Worm (Caenorhabditis elegans) whole organism, L4 larva: ENCODE data around the gene Y54E2A.9.

Experiments used
- F10B5.3 ChIP-seq: sonication (generic microtip); optimal IDR thresholded peaks from 2 replicates; lab custom pipeline; 2016; ENCODE audit warnings: mild to moderate bottlenecking, missing genetic modification characterization, missing compliant biosample characterization
- F37D6.2 ChIP-seq: sonication (generic microtip); optimal IDR thresholded peaks from 2 replicates; lab custom pipeline; 2016; ENCODE audit warnings: mild to moderate bottlenecking, missing genetic modification characterization, missing compliant biosample characterization
- F49E8.2 ChIP-seq: sonication (generic microtip); optimal IDR thresholded peaks from 2 replicates; lab custom pipeline; 2016; ENCODE audit warnings: missing compliant biosample characterization, mild to moderate bottlenecking, missing genetic modification characterization, borderline replicate concordance
- R02D3.7 ChIP-seq: fragments of 150-350 bp; sonication (generic microtip); optimal IDR thresholded peaks from 3 replicates; lab custom pipeline; 2014; ENCODE audit warnings: missing biosample characterization, missing genetic modification characterization
- Y48G9A.11 ChIP-seq: fragments of 200-800 bp; sonication (Bioruptor generic); IDR thresholded peaks from 2 replicates; pipeline ENCODE4 v1.3.6; 2022; ENCODE audit warnings: missing genetic modification reagents, missing genetic modification characterization, missing compliant biosample characterization
- Y5F2A.4 ChIP-seq: fragments of 200-800 bp; sonication (Bioruptor generic); optimal IDR thresholded peaks from 2 replicates; lab custom pipeline; 2018; ENCODE audit warnings: mild to moderate bottlenecking, missing genetic modification characterization, missing compliant biosample characterization
- ZK337.2 ChIP-seq: fragments of 200-800 bp; sonication (Bioruptor generic); IDR thresholded peaks from 2 replicates; pipeline ENCODE4 v1.3.6; 2022; ENCODE audit warnings: missing genetic modification reagents, missing genetic modification characterization, missing compliant biosample characterization
- ZK546.5 ChIP-seq, 2 experiments: sonication (generic microtip); optimal IDR thresholded peaks; 2 replicates each; lab custom pipeline; 2017; ENCODE audit warnings: missing biosample characterization in 2 of 2, missing genetic modification characterization in 2 of 2
- aha-1 ChIP-seq: fragments of 150-350 bp; peaks from one replicate; lab custom pipeline; 2014; ENCODE audit warnings: missing biosample characterization, missing genetic modification characterization
- ceh-20 ChIP-seq: fragments of 200-800 bp; sonication (Bioruptor generic); IDR thresholded peaks from 2 replicates; pipeline ENCODE4 v1.3.6; 2022; ENCODE audit warnings: missing genetic modification reagents, missing genetic modification characterization, missing compliant biosample characterization
- ceh-32 ChIP-seq: sonication (generic microtip); optimal IDR thresholded peaks from 2 replicates; lab custom pipeline; 2016; ENCODE audit warnings: mild to moderate bottlenecking, missing genetic modification characterization, missing compliant biosample characterization; ENCODE audit not compliant: poor library complexity
- ceh-44 ChIP-seq: fragments of 200-800 bp; sonication (Bioruptor generic); IDR thresholded peaks from 2 replicates; pipeline ENCODE4 v1.3.6; 2022; ENCODE audit warnings: missing genetic modification reagents, missing genetic modification characterization, missing compliant biosample characterization
- ceh-82 ChIP-seq: sonication (generic microtip); optimal IDR thresholded peaks from 2 replicates; lab custom pipeline; 2017; ENCODE audit warnings: missing biosample characterization, missing genetic modification characterization
- daf-12 ChIP-seq: fragments of 150-350 bp; optimal IDR thresholded peaks from 2 replicates; lab custom pipeline; 2014; ENCODE audit warnings: missing biosample characterization, missing genetic modification reagents, missing genetic modification characterization
- daf-16 ChIP-seq, 3 experiments: sonication (generic microtip); optimal IDR thresholded peaks; 2 replicates each; lab custom pipeline; 2016 to 2017; ENCODE audit warnings: missing genetic modification characterization in 3 of 3, missing genetic modification reagents in 3 of 3, mild to moderate bottlenecking in 2 of 3, missing compliant biosample characterization in 2 of 3, missing biosample characterization in 1 of 3, moderate library complexity in 1 of 3
- dmd-6 ChIP-seq: fragments of 200-800 bp; sonication (Bioruptor generic); IDR thresholded peaks from 2 replicates; pipeline ENCODE4 v1.3.6; 2022; ENCODE audit warnings: missing genetic modification reagents, missing genetic modification characterization, missing compliant biosample characterization
- dmd-9 ChIP-seq: fragments of 200-800 bp; sonication (Bioruptor generic); IDR thresholded peaks from 2 replicates; pipeline ENCODE4 v1.3.6; 2022; ENCODE audit warnings: missing genetic modification reagents, missing genetic modification characterization, missing compliant biosample characterization
- dpl-1 ChIP-seq: fragments of 150-350 bp; optimal IDR thresholded peaks from 2 replicates; lab custom pipeline; 2014; ENCODE audit warnings: missing biosample characterization, missing genetic modification reagents, missing genetic modification characterization
- duxl-1 ChIP-seq: sonication (generic microtip); optimal IDR thresholded peaks from 2 replicates; lab custom pipeline; 2016; ENCODE audit warnings: mild to moderate bottlenecking, missing genetic modification characterization, moderate library complexity, missing compliant biosample characterization; ENCODE audit not compliant: poor library complexity
- egl-27 ChIP-seq: sonication (generic microtip); optimal IDR thresholded peaks from 3 replicates; lab custom pipeline; 2017; ENCODE audit warnings: missing biosample characterization, missing genetic modification reagents, missing genetic modification characterization
- egl-43 ChIP-seq: fragments of 200-800 bp; sonication (Bioruptor generic); IDR thresholded peaks from 2 replicates; pipeline ENCODE4 v1.3.6; 2022; ENCODE audit warnings: missing genetic modification reagents, missing genetic modification characterization, missing compliant biosample characterization
- hif-1 ChIP-seq, 2 experiments: sonication (generic microtip); optimal IDR thresholded peaks; 2 replicates each; lab custom pipeline; 2016 to 2017; ENCODE audit warnings: missing compliant biosample characterization in 2 of 2, missing genetic modification characterization in 2 of 2, missing genetic modification reagents in 2 of 2, missing genotype in 2 of 2, mild to moderate bottlenecking in 1 of 2
- hlh-11 ChIP-seq: fragments of 200-800 bp; sonication (Bioruptor generic); optimal IDR thresholded peaks from 2 replicates; lab custom pipeline; 2018; ENCODE audit warnings: mild to moderate bottlenecking, missing genetic modification characterization, missing compliant biosample characterization
- hlh-30 ChIP-seq: sonication (generic microtip); optimal IDR thresholded peaks from 2 replicates; lab custom pipeline; 2017; ENCODE audit warnings: antibody characterized with exemption, mild to moderate bottlenecking, missing genetic modification characterization, missing compliant biosample characterization; ENCODE audit not compliant: insufficient read depth
- hmg-1.1 ChIP-seq: fragments of 200-800 bp; sonication (Bioruptor generic); IDR thresholded peaks from 2 replicates; pipeline ENCODE4 v1.3.6; 2022; ENCODE audit warnings: missing genetic modification reagents, missing genetic modification characterization, missing compliant biosample characterization
- jun-1 ChIP-seq: fragments of 150-350 bp; optimal IDR thresholded peaks from 2 replicates; lab custom pipeline; 2014; ENCODE audit warnings: missing biosample characterization, missing genetic modification reagents, missing genetic modification characterization
- lin-1 ChIP-seq: fragments of 200-800 bp; sonication (Bioruptor generic); IDR thresholded peaks from 2 replicates; pipeline ENCODE4 v1.3.6; 2022; ENCODE audit warnings: missing genetic modification reagents, missing genetic modification characterization, missing compliant biosample characterization
- lin-38 ChIP-seq: fragments of 200-800 bp; sonication (Bioruptor generic); IDR thresholded peaks from 2 replicates; pipeline ENCODE4 v1.3.6; 2022; ENCODE audit warnings: missing genetic modification reagents, missing genetic modification characterization, missing compliant biosample characterization
- lin-39 ChIP-seq: fragments of 150-350 bp; optimal IDR thresholded peaks from 2 replicates; lab custom pipeline; 2014; ENCODE audit warnings: missing biosample characterization, missing genetic modification reagents, missing genetic modification characterization
- lir-3 ChIP-seq: sonication (generic microtip); optimal IDR thresholded peaks from 2 replicates; lab custom pipeline; 2016; ENCODE audit warnings: mild to moderate bottlenecking, missing genetic modification characterization, missing compliant biosample characterization
- mes-2 ChIP-seq: sonication (generic microtip); optimal IDR thresholded peaks from 2 replicates; lab custom pipeline; 2016; ENCODE audit warnings: missing genotype, mild to moderate bottlenecking, missing genetic modification characterization, missing compliant biosample characterization; ENCODE audit not compliant: poor library complexity, severe bottlenecking
- mxl-3 ChIP-seq: fragments of 200-800 bp; sonication (Bioruptor generic); optimal IDR thresholded peaks from 2 replicates; lab custom pipeline; 2018; ENCODE audit warnings: mild to moderate bottlenecking, missing genetic modification characterization, missing compliant biosample characterization
- nhr-10 ChIP-seq: fragments of 150-350 bp; optimal IDR thresholded peaks from 2 replicates; lab custom pipeline; 2014; ENCODE audit warnings: missing biosample characterization, missing genetic modification characterization
- nhr-102 ChIP-seq: sonication (generic microtip); optimal IDR thresholded peaks from 2 replicates; lab custom pipeline; 2016; ENCODE audit warnings: mild to moderate bottlenecking, missing genetic modification characterization, moderate library complexity, missing compliant biosample characterization
- nhr-111 ChIP-seq: fragments of 200-800 bp; sonication (Bioruptor generic); optimal IDR thresholded peaks from 2 replicates; lab custom pipeline; 2018; ENCODE audit warnings: mild to moderate bottlenecking, missing genetic modification characterization, missing compliant biosample characterization
- nhr-77 ChIP-seq: fragments of 150-350 bp; optimal IDR thresholded peaks from 2 replicates; lab custom pipeline; 2014; ENCODE audit warnings: missing biosample characterization, missing genetic modification characterization
- saeg-2 ChIP-seq: fragments of 200-800 bp; sonication (Bioruptor generic); IDR thresholded peaks from 2 replicates; pipeline ENCODE4 v1.3.6; 2022; ENCODE audit warnings: missing genetic modification reagents, missing genetic modification characterization, missing compliant biosample characterization
- set-16 ChIP-seq: fragments of 200-800 bp; sonication (Bioruptor generic); IDR thresholded peaks from 2 replicates; pipeline ENCODE4 v1.3.6; 2022; ENCODE audit warnings: missing genetic modification reagents, missing genetic modification characterization, missing compliant biosample characterization
- skn-1 ChIP-seq: fragments of 150-350 bp; optimal IDR thresholded peaks from 2 replicates; lab custom pipeline; 2014; ENCODE audit warnings: missing biosample characterization, missing genetic modification characterization
- snpc-1.2 ChIP-seq: fragments of 200-800 bp; sonication (Bioruptor generic); IDR thresholded peaks from 2 replicates; pipeline ENCODE4 v1.3.6; 2022; ENCODE audit warnings: missing genetic modification reagents, missing genetic modification characterization, missing compliant biosample characterization
- snpc-4 ChIP-seq: fragments of 150-350 bp; optimal IDR thresholded peaks from 2 replicates; lab custom pipeline; 2014; ENCODE audit warnings: missing biosample characterization, missing genetic modification characterization
- tra-1 ChIP-seq: fragments of 200-800 bp; sonication (Bioruptor generic); IDR thresholded peaks from 2 replicates; pipeline ENCODE4 v1.3.6; 2022; ENCODE audit warnings: missing genetic modification reagents, missing genetic modification characterization, missing compliant biosample characterization
- unc-62 ChIP-seq, 3 experiments: fragments of 150-350 bp in 1 of 3; sonication (generic microtip); optimal IDR thresholded peaks in 2 of 3; peaks in 1 of 3; 1 replicate in 1 of 3; 2 replicates in 2 of 3; lab custom pipeline; 2014 to 2017; ENCODE audit warnings: missing biosample characterization in 3 of 3, missing genetic modification characterization in 3 of 3, missing genetic modification reagents in 3 of 3, missing genotype in 1 of 3
- vab-7 ChIP-seq: fragments of 200-800 bp; sonication (Bioruptor generic); IDR thresholded peaks from 2 replicates; pipeline ENCODE4 v1.3.6; 2022; ENCODE audit warnings: missing genetic modification reagents, missing genetic modification characterization, missing compliant biosample characterization
- zfp-2 ChIP-seq: sonication (generic microtip); optimal IDR thresholded peaks from 2 replicates; lab custom pipeline; 2016; ENCODE audit warnings: mild to moderate bottlenecking, missing genetic modification characterization, missing compliant biosample characterization
- zfp-3 ChIP-seq: fragments of 200-800 bp; sonication (Bioruptor generic); conservative IDR thresholded peaks from 2 replicates; pipeline ENCODE4 v1.3.6; 2022; ENCODE audit warnings: missing genetic modification reagents, missing genetic modification characterization, missing compliant biosample characterization
- zip-11 ChIP-seq: fragments of 200-800 bp; sonication (Bioruptor generic); IDR thresholded peaks from 2 replicates; pipeline ENCODE4 v1.3.6; 2022; ENCODE audit warnings: missing genetic modification characterization, missing compliant biosample characterization
- zip-2 ChIP-seq: fragments of 150-350 bp; optimal IDR thresholded peaks from 2 replicates; lab custom pipeline; 2014; ENCODE audit warnings: missing biosample characterization, missing genetic modification characterization
- ztf-7 ChIP-seq: fragments of 150-350 bp; optimal IDR thresholded peaks from 2 replicates; lab custom pipeline; 2014; ENCODE audit warnings: missing biosample characterization, missing genetic modification characterization

Y54E2A.9 gene

DNA sequence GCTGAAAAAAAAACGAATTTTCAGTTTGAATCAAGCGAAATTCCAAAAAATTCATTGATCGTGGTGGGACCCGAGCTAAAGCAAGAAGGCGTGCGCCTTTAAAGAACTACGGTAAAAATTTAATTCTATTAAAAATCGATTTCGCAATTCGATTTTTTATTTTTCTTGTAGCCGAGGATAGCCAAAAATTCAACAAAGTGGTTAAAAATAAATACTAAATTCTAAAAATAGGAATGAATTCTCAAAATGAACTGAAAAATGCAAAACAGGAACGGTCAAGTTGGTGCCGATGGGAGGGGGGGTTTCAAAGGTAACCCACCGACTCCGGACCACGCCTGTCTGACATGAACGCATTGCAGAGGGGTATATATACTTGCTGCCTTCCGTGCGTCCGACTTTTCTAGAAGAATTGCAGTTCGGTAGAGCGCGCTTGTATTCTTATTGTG is 15.3 kb upstream of the Y54E2A.9 start:
- TF ChIP-seq lin-1 (peak; percentile 63; the same call in 1 of the 2 replicates), snpc-4 (tag; lab: Kevin White, UChicago) (peak; percentile 87), F10B5.3 (tag; lab: Kevin White, UChicago) (peak; percentile 21), unc-62 (GFP tag; optimal IDR thresholded peaks at IDR 0.05 in 1 of 2; lab: Kevin White, UChicago) (peak in 1 of 2 experiments; percentile 25), unc-62 (tag; optimal IDR thresholded peaks at IDR 0.05; lab: Kevin White, UChicago) (no peak), lir-3 (no peak), ceh-20 (GFP tag; lab: Robert Waterston, UW) (peak; percentile 73), vab-7 (GFP tag; lab: Robert Waterston, UW) (peak; percentile 53; the same call in 1 of the 2 replicates), mes-2 (peak; percentile 83), mxl-3 (GFP tag; lab: Kevin White, UChicago) (peak; percentile 26), zip-11 (GFP tag; lab: Robert Waterston, UW) (no peak), daf-12 (tag; lab: Kevin White, UChicago) (no peak), F49E8.2 (tag; lab: Kevin White, UChicago) (no peak), zfp-3 (peak; percentile 65; the same call in 1 of the 2 replicates), jun-1 (tag; lab: Kevin White, UChicago) (no peak), duxl-1 (tag; lab: Kevin White, UChicago) (peak; percentile 32), zfp-2 (tag; lab: Kevin White, UChicago) (no peak), skn-1 (tag; lab: Kevin White, UChicago) (no peak), nhr-102 (tag; lab: Kevin White, UChicago) (peak; percentile 34), snpc-1.2 (GFP tag; lab: Robert Waterston, UW) (no peak), nhr-77 (tag; lab: Kevin White, UChicago) (peak; percentile 54), lin-38 (peak; percentile 85), ceh-32 (tag; lab: Kevin White, UChicago) (no peak), hlh-30 (peak; percentile 50), hlh-11 (tag; lab: Kevin White, UChicago) (peak; percentile 47), ceh-82 (tag; lab: Kevin White, UChicago) (no peak), hmg-1.1 (GFP tag; lab: Robert Waterston, UW) (peak; percentile 77), egl-27 (tag; lab: Kevin White, UChicago) (no peak), egl-43 (GFP tag; lab: Robert Waterston, UW) (peak; percentile 68), Y48G9A.11 (GFP tag; lab: Robert Waterston, UW) (peak; percentile 53; the same call in 1 of the 2 replicates), hif-1 (tag; optimal IDR thresholded peaks at IDR 0.05; lab: Kevin White, UChicago) (peak in 1 of 2 experiments; percentile 22), tra-1 (no peak), nhr-10 (tag; lab: Kevin White, UChicago) (no peak), nhr-111 (GFP tag; lab: Kevin White, UChicago) (no peak), zip-2 (tag; lab: Kevin White, UChicago) (peak; percentile 39), ZK546.5 (tag; optimal IDR thresholded peaks at IDR 0.05; lab: Kevin White, UChicago) (no peak), ZK337.2 (GFP tag; lab: Robert Waterston, UW) (0 out of 2 replicates have a peak, but pooled peaks have one; percentile 27), dmd-6 (GFP tag; lab: Robert Waterston, UW) (peak; percentile 61), saeg-2 (GFP tag; lab: Robert Waterston, UW) (no peak), dpl-1 (GFP tag; lab: Kevin White, UChicago) (peak; percentile 68), ceh-44 (GFP tag; lab: Robert Waterston, UW) (peak; percentile 57; the same call in 1 of the 2 replicates), daf-16 (GFP tag; optimal IDR thresholded peaks at IDR 0.05; lab: Kevin White, UChicago) (peak in 1 of 2 experiments; percentile 33), daf-16 (tag; optimal IDR thresholded peaks at IDR 0.05; lab: Kevin White, UChicago) (peak; percentile 28), F37D6.2 (peak; percentile 72), Y5F2A.4 (no peak), dmd-9 (no peak), aha-1 (tag; lab: Kevin White, UChicago) (peak; percentile 75), set-16 (peak; percentile 23; the same call in 1 of the 2 replicates), ztf-7 (tag; lab: Kevin White, UChicago) (peak; percentile 39), R02D3.7 (tag; lab: Kevin White, UChicago) (no peak), lin-39 (tag; lab: Kevin White, UChicago) (no peak)
